Worm (Caenorhabditis elegans) whole organism, mixed stage, embryonic: ENCODE results near the gene F20D6.11.

Experiments
- blmp-1 ChIP-seq: fragments of 150-350 bp; optimal IDR thresholded peaks from 2 replicates; lab custom pipeline; 2014; ENCODE audit warnings: missing biosample characterization, missing genetic modification characterization
- ces-1 ChIP-seq: fragments of 150-350 bp; optimal IDR thresholded peaks from 2 replicates; lab custom pipeline; 2014; ENCODE audit warnings: missing biosample characterization, missing genetic modification reagents, missing genetic modification characterization
- lin-13 ChIP-seq: fragments of 150-350 bp; optimal IDR thresholded peaks from 2 replicates; lab custom pipeline; 2014; ENCODE audit warnings: missing biosample characterization, missing genetic modification characterization
- lsy-2 ChIP-seq: fragments of 150-350 bp; optimal IDR thresholded peaks from 2 replicates; lab custom pipeline; 2014; ENCODE audit warnings: missing biosample characterization, missing genetic modification characterization
- mep-1 ChIP-seq: fragments of 150-350 bp; optimal IDR thresholded peaks from 2 replicates; lab custom pipeline; 2017; ENCODE audit warnings: missing biosample characterization, missing genetic modification reagents, missing genetic modification characterization, inconsistent platforms
- nhr-12 ChIP-seq: fragments of 150-350 bp; optimal IDR thresholded peaks from 2 replicates; lab custom pipeline; 2014; ENCODE audit warnings: missing biosample characterization, missing genetic modification characterization
- nhr-237 ChIP-seq: fragments of 150-350 bp; optimal IDR thresholded peaks from 2 replicates; lab custom pipeline; 2014; ENCODE audit warnings: missing biosample characterization, missing genetic modification characterization
- nhr-28 ChIP-seq: fragments of 150-350 bp; optimal IDR thresholded peaks from 2 replicates; lab custom pipeline; 2014; ENCODE audit warnings: missing biosample characterization, missing genetic modification characterization
- nhr-76 ChIP-seq: sonication (generic microtip); optimal IDR thresholded peaks from 2 replicates; lab custom pipeline; 2017; ENCODE audit warnings: missing biosample characterization, missing genetic modification characterization
- pha-4 ChIP-seq: fragments of 150-350 bp; optimal IDR thresholded peaks from 2 replicates; lab custom pipeline; 2018; ENCODE audit warnings: missing biosample characterization, missing genetic modification reagents, missing genetic modification characterization
- snpc-4 ChIP-seq: fragments of 150-350 bp; optimal IDR thresholded peaks from 2 replicates; lab custom pipeline; 2014; ENCODE audit warnings: missing biosample characterization, missing genetic modification characterization
- unc-120 ChIP-seq: sonication (generic microtip); optimal IDR thresholded peaks from 2 replicates; lab custom pipeline; 2017; ENCODE audit warnings: missing genetic modification characterization, missing compliant biosample characterization; ENCODE audit not compliant: poor library complexity, severe bottlenecking
- unc-62 ChIP-seq: fragments of 150-350 bp; optimal IDR thresholded peaks from 2 replicates; lab custom pipeline; 2014; ENCODE audit warnings: missing biosample characterization, missing genetic modification reagents, missing genetic modification characterization
- ztf-11 ChIP-seq: fragments of 150-350 bp; optimal IDR thresholded peaks from 2 replicates; lab custom pipeline; 2014; ENCODE audit warnings: missing biosample characterization, missing genetic modification characterization

ce11 chrV:8224634-8225033 lies 25.7 kb upstream of the F20D6.11 start, which contains the start of gene pax-1:
- TF ChIP-seq nhr-237: no peak
- TF ChIP-seq ztf-11 (tag; lab: Kevin White, UChicago): no peak
- TF ChIP-seq lsy-2 (tag; lab: Kevin White, UChicago): no peak
- no peak for TF ChIP-seq lin-13
- TF ChIP-seq nhr-12 (tag; lab: Kevin White, UChicago): no peak
- no peak for TF ChIP-seq snpc-4
- no peak for TF ChIP-seq ces-1 (GFP tag; lab: Kevin White, UChicago)
- TF ChIP-seq nhr-76 (tag; lab: Kevin White, UChicago): no peak
- no peak for TF ChIP-seq unc-120
- TF ChIP-seq unc-62 (GFP tag; lab: Kevin White, UChicago): no peak
- no peak for TF ChIP-seq blmp-1 (tag; lab: Kevin White, UChicago)
- TF ChIP-seq nhr-28 (tag; lab: Kevin White, UChicago): no peak
- TF ChIP-seq pha-4 (tag; lab: Kevin White, UChicago): no peak
- TF ChIP-seq mep-1: no peak
